Worm (Caenorhabditis elegans) whole organism, young adult: ENCODE results near the gene C32D5.7.

Source experiments
- F10E7.11 ChIP-seq: sonication (generic microtip); optimal IDR thresholded peaks from 2 replicates; lab custom pipeline; 2017; ENCODE audit warnings: mild to moderate bottlenecking, missing genetic modification characterization, moderate library complexity, missing compliant biosample characterization
- attf-6 ChIP-seq: fragments of 200-800 bp; sonication (Bioruptor generic); IDR thresholded peaks from 2 replicates; pipeline ENCODE4 v1.3.6; 2022; ENCODE audit warnings: missing genetic modification reagents, missing genetic modification characterization, missing compliant biosample characterization
- bed-1 ChIP-seq: fragments of 200-800 bp; sonication (Bioruptor generic); IDR thresholded peaks from 2 replicates; pipeline ENCODE4 v1.3.6; 2022; ENCODE audit warnings: missing genetic modification reagents, missing genetic modification characterization, missing compliant biosample characterization
- die-1 ChIP-seq: sonication (generic microtip); optimal IDR thresholded peaks from 2 replicates; lab custom pipeline; 2016; ENCODE audit warnings: missing genotype, mild to moderate bottlenecking, missing genetic modification characterization, missing compliant biosample characterization
- egl-44 ChIP-seq: fragments of 200-800 bp; sonication (Bioruptor generic); IDR thresholded peaks from 2 replicates; pipeline ENCODE4 v1.3.6; 2022; ENCODE audit warnings: missing genetic modification reagents, missing genetic modification characterization, missing compliant biosample characterization
- fkh-3 ChIP-seq: sonication (generic microtip); optimal IDR thresholded peaks from 2 replicates; lab custom pipeline; 2016; ENCODE audit warnings: mild to moderate bottlenecking, missing genetic modification characterization, missing compliant biosample characterization
- hlh-12 ChIP-seq: sonication (generic microtip); optimal IDR thresholded peaks from 2 replicates; lab custom pipeline; 2016; ENCODE audit warnings: missing genetic modification characterization, missing compliant biosample characterization
- hmg-20 ChIP-seq: fragments of 200-800 bp; sonication (Bioruptor generic); IDR thresholded peaks from 2 replicates; pipeline ENCODE4 v1.3.6; 2022; ENCODE audit warnings: missing genetic modification reagents, missing genetic modification characterization, missing compliant biosample characterization
- lin-54 ChIP-seq: fragments of 200-800 bp; sonication (Bioruptor generic); optimal IDR thresholded peaks from 2 replicates; lab custom pipeline; 2018; ENCODE audit warnings: mild to moderate bottlenecking, missing genetic modification characterization, missing compliant biosample characterization
- lsy-27 ChIP-seq: sonication (generic microtip); optimal IDR thresholded peaks from 2 replicates; lab custom pipeline; 2017; ENCODE audit warnings: missing genetic modification characterization, mild to moderate bottlenecking, missing compliant biosample characterization, antibody characterized with exemption, missing genotype, borderline replicate concordance; ENCODE audit not compliant: insufficient read depth
- nfya-1 ChIP-seq: sonication (generic microtip); optimal IDR thresholded peaks from 2 replicates; lab custom pipeline; 2017; ENCODE audit warnings: antibody characterized with exemption, missing compliant biosample characterization, missing genetic modification characterization, borderline replicate concordance; ENCODE audit not compliant: insufficient read depth
- xnd-1 ChIP-seq: sonication (generic microtip); optimal IDR thresholded peaks from 2 replicates; lab custom pipeline; 2016; ENCODE audit warnings: missing genotype, missing genetic modification reagents, missing genetic modification characterization, missing compliant biosample characterization
- ztf-18 ChIP-seq: sonication (generic microtip); optimal IDR thresholded peaks from 2 replicates; lab custom pipeline; 2016; ENCODE audit warnings: missing genotype, mild to moderate bottlenecking, missing genetic modification characterization, missing compliant biosample characterization

ce11 chrII:6311459-6311858 is 28.4 kb downstream of the C32D5.7 start:
- TF ChIP-seq die-1 (tag; lab: Kevin White, UChicago), result no peak
- no peak for TF ChIP-seq nfya-1 (tag; lab: Kevin White, UChicago)
- TF ChIP-seq bed-1 (GFP tag; lab: Robert Waterston, UW), result no peak
- TF ChIP-seq fkh-3 (tag; lab: Kevin White, UChicago), result no peak
- TF ChIP-seq ztf-18, result no peak
- no peak for TF ChIP-seq attf-6
- TF ChIP-seq lin-54 (GFP tag; lab: Kevin White, UChicago), result no peak
- no peak for TF ChIP-seq egl-44
- TF ChIP-seq hmg-20 (GFP tag; lab: Robert Waterston, UW), result no peak
- TF ChIP-seq xnd-1 (tag; lab: Kevin White, UChicago), result no peak
- TF ChIP-seq lsy-27 (tag; lab: Kevin White, UChicago), result no peak
- TF ChIP-seq hlh-12, result no peak
- no peak for TF ChIP-seq F10E7.11 (tag; lab: Kevin White, UChicago)
